Worm (Caenorhabditis elegans) whole organism, early embryonic: ENCODE measurements around the gene srd-30.

Experiments
- ama-1 ChIP-seq: fragments of 150-350 bp; optimal IDR thresholded peaks from 2 replicates; lab custom pipeline; 2014
- flt-1 ChIP-seq: fragments of 200-800 bp; sonication (Bioruptor generic); IDR thresholded peaks from 2 replicates; pipeline ENCODE4 v1.3.6; 2022; ENCODE audit warnings: missing genetic modification characterization, missing compliant biosample characterization

- TF ChIP-seq flt-1, result no peak
- TF ChIP-seq ama-1 (lab: Kevin White, UChicago), result no peak
These were observed 28.2 kb upstream of the srd-30 start, which contains the start of gene scl-26 for ce11 chrV:7601443-7601842.
